Fruit fly (Drosophila melanogaster): ENCODE measurements around the gene CG33654.

dm6 chr3R:9618331-9618730 is 35.3 kb upstream of the CG33654 start:
- TF ChIP-seq CG8478 (optimal IDR thresholded peaks at IDR 0.05) (no peak), CTCF (optimal IDR thresholded peaks at IDR 0.05) (no peak)

Data from S2 (cell line).